Worm (Caenorhabditis elegans) whole organism, L4 larva: ENCODE results near the gene K12H6.10.

Experiments used
- D1046.2 ChIP-seq: fragments of 200-800 bp; sonication (Bioruptor generic); IDR thresholded peaks from 2 replicates; pipeline ENCODE4 v1.3.6; 2022; ENCODE audit warnings: missing genetic modification characterization, missing compliant biosample characterization
- Y5F2A.4 ChIP-seq: fragments of 200-800 bp; sonication (Bioruptor generic); optimal IDR thresholded peaks from 2 replicates; lab custom pipeline; 2018; ENCODE audit warnings: mild to moderate bottlenecking, missing genetic modification characterization, missing compliant biosample characterization
- ZK337.2 ChIP-seq: fragments of 200-800 bp; sonication (Bioruptor generic); IDR thresholded peaks from 2 replicates; pipeline ENCODE4 v1.3.6; 2022; ENCODE audit warnings: missing genetic modification reagents, missing genetic modification characterization, missing compliant biosample characterization
- aha-1 ChIP-seq: fragments of 150-350 bp; peaks from one replicate; lab custom pipeline; 2014; ENCODE audit warnings: missing biosample characterization, missing genetic modification characterization
- aly-2 ChIP-seq: sonication (generic microtip); optimal IDR thresholded peaks from 2 replicates; lab custom pipeline; 2018; ENCODE audit warnings: missing biosample characterization, missing genetic modification characterization
- attf-4 ChIP-seq: sonication (generic microtip); optimal IDR thresholded peaks from 3 replicates; lab custom pipeline; 2017; ENCODE audit warnings: missing biosample characterization, missing genetic modification characterization
- ceh-32 ChIP-seq: sonication (generic microtip); optimal IDR thresholded peaks from 2 replicates; lab custom pipeline; 2016; ENCODE audit warnings: mild to moderate bottlenecking, missing genetic modification characterization, missing compliant biosample characterization; ENCODE audit not compliant: poor library complexity
- ceh-44 ChIP-seq: fragments of 200-800 bp; sonication (Bioruptor generic); IDR thresholded peaks from 2 replicates; pipeline ENCODE4 v1.3.6; 2022; ENCODE audit warnings: missing genetic modification reagents, missing genetic modification characterization, missing compliant biosample characterization
- daf-12 ChIP-seq: fragments of 150-350 bp; optimal IDR thresholded peaks from 2 replicates; lab custom pipeline; 2014; ENCODE audit warnings: missing biosample characterization, missing genetic modification reagents, missing genetic modification characterization
- dmd-6 ChIP-seq: fragments of 200-800 bp; sonication (Bioruptor generic); IDR thresholded peaks from 2 replicates; pipeline ENCODE4 v1.3.6; 2022; ENCODE audit warnings: missing genetic modification reagents, missing genetic modification characterization, missing compliant biosample characterization
- dmd-8 ChIP-seq: fragments of 200-800 bp; sonication (Bioruptor generic); IDR thresholded peaks from 2 replicates; pipeline ENCODE4 v1.3.6; 2022; ENCODE audit warnings: missing genetic modification characterization, missing compliant biosample characterization
- egl-27 ChIP-seq: sonication (generic microtip); optimal IDR thresholded peaks from 3 replicates; lab custom pipeline; 2017; ENCODE audit warnings: missing biosample characterization, missing genetic modification reagents, missing genetic modification characterization
- egl-43 ChIP-seq: fragments of 200-800 bp; sonication (Bioruptor generic); IDR thresholded peaks from 2 replicates; pipeline ENCODE4 v1.3.6; 2022; ENCODE audit warnings: missing genetic modification reagents, missing genetic modification characterization, missing compliant biosample characterization
- fkh-10 ChIP-seq: fragments of 150-350 bp; optimal IDR thresholded peaks from 2 replicates; lab custom pipeline; 2014; ENCODE audit warnings: missing biosample characterization, missing genetic modification reagents, missing genetic modification characterization
- fos-1 ChIP-seq: fragments of 150-350 bp; optimal IDR thresholded peaks from 2 replicates; lab custom pipeline; 2014; ENCODE audit warnings: missing biosample characterization, missing genetic modification characterization
- hlh-11 ChIP-seq: fragments of 200-800 bp; sonication (Bioruptor generic); optimal IDR thresholded peaks from 2 replicates; lab custom pipeline; 2018; ENCODE audit warnings: mild to moderate bottlenecking, missing genetic modification characterization, missing compliant biosample characterization
- hlh-30 ChIP-seq: sonication (generic microtip); optimal IDR thresholded peaks from 2 replicates; lab custom pipeline; 2017; ENCODE audit warnings: antibody characterized with exemption, mild to moderate bottlenecking, missing genetic modification characterization, missing compliant biosample characterization; ENCODE audit not compliant: insufficient read depth
- lin-13 ChIP-seq: fragments of 150-350 bp; optimal IDR thresholded peaks from 2 replicates; lab custom pipeline; 2014; ENCODE audit warnings: missing biosample characterization, missing genetic modification reagents, missing genetic modification characterization
- lin-38 ChIP-seq: fragments of 200-800 bp; sonication (Bioruptor generic); IDR thresholded peaks from 2 replicates; pipeline ENCODE4 v1.3.6; 2022; ENCODE audit warnings: missing genetic modification reagents, missing genetic modification characterization, missing compliant biosample characterization
- lin-39 ChIP-seq: fragments of 150-350 bp; optimal IDR thresholded peaks from 2 replicates; lab custom pipeline; 2014; ENCODE audit warnings: missing biosample characterization, missing genetic modification reagents, missing genetic modification characterization
- lir-3 ChIP-seq: sonication (generic microtip); optimal IDR thresholded peaks from 2 replicates; lab custom pipeline; 2016; ENCODE audit warnings: mild to moderate bottlenecking, missing genetic modification characterization, missing compliant biosample characterization
- lsy-2 ChIP-seq, 2 experiments: fragments of 150-350 bp in 1 of 2; sonication (generic microtip) in 1 of 2; optimal IDR thresholded peaks; 2 replicates each; lab custom pipeline; 2014 to 2017; ENCODE audit warnings: missing biosample characterization in 2 of 2, missing genetic modification characterization in 2 of 2
- madf-5 ChIP-seq, 2 experiments: fragments of 200-800 bp; sonication (Bioruptor generic); IDR thresholded peaks; 2 replicates each; pipeline ENCODE4 v1.3.6; 2022; ENCODE audit warnings: missing compliant biosample characterization in 2 of 2, missing genetic modification characterization in 2 of 2
- mdl-1 ChIP-seq, 2 experiments: fragments of 150-350 bp in 1 of 2; sonication (generic microtip) in 1 of 2; optimal IDR thresholded peaks; 2 replicates each; lab custom pipeline; 2014 to 2017; ENCODE audit warnings: missing biosample characterization in 2 of 2, missing genetic modification characterization in 2 of 2
- mep-1 ChIP-seq: fragments of 150-350 bp; sonication (generic microtip); optimal IDR thresholded peaks from 3 replicates; lab custom pipeline; 2014; ENCODE audit warnings: missing biosample characterization, missing genetic modification characterization
- mes-2 ChIP-seq: sonication (generic microtip); optimal IDR thresholded peaks from 2 replicates; lab custom pipeline; 2016; ENCODE audit warnings: missing genotype, mild to moderate bottlenecking, missing genetic modification characterization, missing compliant biosample characterization; ENCODE audit not compliant: poor library complexity, severe bottlenecking
- mxl-3 ChIP-seq: fragments of 200-800 bp; sonication (Bioruptor generic); optimal IDR thresholded peaks from 2 replicates; lab custom pipeline; 2018; ENCODE audit warnings: mild to moderate bottlenecking, missing genetic modification characterization, missing compliant biosample characterization
- nhr-41 ChIP-seq: fragments of 200-800 bp; sonication (Bioruptor generic); IDR thresholded peaks from 2 replicates; pipeline ENCODE4 v1.3.6; 2022; ENCODE audit warnings: missing genetic modification reagents, missing genetic modification characterization, missing compliant biosample characterization
- nhr-48 ChIP-seq: sonication (generic microtip); optimal IDR thresholded peaks from 2 replicates; lab custom pipeline; 2016; ENCODE audit warnings: mild to moderate bottlenecking, missing genetic modification characterization, missing compliant biosample characterization
- nhr-6 ChIP-seq: fragments of 150-350 bp; optimal IDR thresholded peaks from 2 replicates; lab custom pipeline; 2014; ENCODE audit warnings: missing biosample characterization, missing genetic modification characterization
- pha-4 ChIP-seq, 2 experiments: fragments of 150-350 bp in 1 of 2; fragments of 200-800 bp in 1 of 2; sonication (Bioruptor generic) in 1 of 2; IDR thresholded peaks in 1 of 2; optimal IDR thresholded peaks in 1 of 2; 2 replicates each; pipeline versions ENCODE4 v1.3.6 to Lab custom; 2014 to 2022; ENCODE audit warnings: missing genetic modification characterization in 2 of 2, missing genetic modification reagents in 2 of 2, missing biosample characterization in 1 of 2, missing compliant biosample characterization in 1 of 2
- php-3 ChIP-seq: fragments of 200-800 bp; sonication (Bioruptor generic); IDR thresholded peaks from 2 replicates; pipeline ENCODE4 v1.3.6; 2022; ENCODE audit warnings: missing genetic modification reagents, missing genetic modification characterization, missing compliant biosample characterization
- saeg-2 ChIP-seq: fragments of 200-800 bp; sonication (Bioruptor generic); IDR thresholded peaks from 2 replicates; pipeline ENCODE4 v1.3.6; 2022; ENCODE audit warnings: missing genetic modification reagents, missing genetic modification characterization, missing compliant biosample characterization
- set-16 ChIP-seq: fragments of 200-800 bp; sonication (Bioruptor generic); IDR thresholded peaks from 2 replicates; pipeline ENCODE4 v1.3.6; 2022; ENCODE audit warnings: missing genetic modification reagents, missing genetic modification characterization, missing compliant biosample characterization
- snpc-1.2 ChIP-seq: fragments of 200-800 bp; sonication (Bioruptor generic); IDR thresholded peaks from 2 replicates; pipeline ENCODE4 v1.3.6; 2022; ENCODE audit warnings: missing genetic modification reagents, missing genetic modification characterization, missing compliant biosample characterization
- vab-7 ChIP-seq: fragments of 200-800 bp; sonication (Bioruptor generic); IDR thresholded peaks from 2 replicates; pipeline ENCODE4 v1.3.6; 2022; ENCODE audit warnings: missing genetic modification reagents, missing genetic modification characterization, missing compliant biosample characterization
- ztf-11 ChIP-seq: fragments of 150-350 bp; optimal IDR thresholded peaks from 2 replicates; lab custom pipeline; 2014; ENCODE audit warnings: missing biosample characterization, missing genetic modification characterization
- ztf-7 ChIP-seq: fragments of 150-350 bp; optimal IDR thresholded peaks from 2 replicates; lab custom pipeline; 2014; ENCODE audit warnings: missing biosample characterization, missing genetic modification characterization

Gene K12H6.10

ce11 chrII:2802804-2803586 lies 19.7 kb upstream of the K12H6.10 start (continued):
- TF ChIP-seq lin-38 (GFP tag; lab: Robert Waterston, UW) (no peak), attf-4 (tag; lab: Kevin White, UChicago) (no peak), lin-39 (no peak), ceh-44 (no peak), vab-7 (GFP tag; lab: Robert Waterston, UW) (no peak)

- TF ChIP-seq set-16 (GFP tag; lab: Robert Waterston, UW) (no peak), mes-2 (tag; lab: Kevin White, UChicago) (peak; percentile 0), nhr-48 (tag; lab: Kevin White, UChicago) (no peak), D1046.2 (GFP tag; lab: Robert Waterston, UW) (no peak), lsy-2 (tag; optimal IDR thresholded peaks at IDR 0.05; lab: Kevin White, UChicago) (peak in 1 of 2 experiments; percentile 52), snpc-1.2 (GFP tag; lab: Robert Waterston, UW) (no peak), egl-43 (GFP tag; lab: Robert Waterston, UW) (no peak), lir-3 (tag; lab: Kevin White, UChicago) (no peak), nhr-41 (no peak), nhr-6 (peak; percentile 19), mep-1 (peak; percentile 52), aly-2 (tag; lab: Kevin White, UChicago) (no peak), lin-13 (GFP tag; lab: Kevin White, UChicago) (no peak), hlh-11 (tag; lab: Kevin White, UChicago) (peak; percentile 43), dmd-8 (GFP tag; lab: Robert Waterston, UW) (no peak), mxl-3 (no peak), fos-1 (tag; lab: Kevin White, UChicago) (no peak), Y5F2A.4 (GFP tag; lab: Kevin White, UChicago) (no peak), pha-4 (GFP tag; IDR thresholded peaks at IDR 0.05; lab: Robert Waterston, UW) (0 out of 2 replicates have a peak, but pooled peaks have one; percentile 20), pha-4 (tag; optimal IDR thresholded peaks at IDR 0.05; lab: Kevin White, UChicago) (no peak), ztf-7 (tag; lab: Kevin White, UChicago) (no peak), dmd-6 (GFP tag; lab: Robert Waterston, UW) (peak; percentile 48), daf-12 (tag; lab: Kevin White, UChicago) (no peak), mdl-1 (tag; optimal IDR thresholded peaks at IDR 0.05; lab: Kevin White, UChicago) (peak in 1 of 2 experiments; percentile 65), ztf-11 (tag; lab: Kevin White, UChicago) (no peak), ZK337.2 (no peak), egl-27 (tag; lab: Kevin White, UChicago) (no peak), madf-5 (GFP tag; IDR thresholded peaks at IDR 0.05; lab: Robert Waterston, UW) (no peak), hlh-30 (tag; lab: Kevin White, UChicago) (peak; percentile 26), fkh-10 (GFP tag; lab: Kevin White, UChicago) (peak; percentile 1), ceh-32 (tag; lab: Kevin White, UChicago) (no peak), aha-1 (tag; lab: Kevin White, UChicago) (peak; percentile 20), saeg-2 (GFP tag; lab: Robert Waterston, UW) (no peak), php-3 (GFP tag; lab: Robert Waterston, UW) (no peak)
Measured at ce11 chrII:2804245-2804644, 18.4 kb upstream of the K12H6.10 start.
